Worm (Caenorhabditis elegans) whole organism, L2 larva: ENCODE measurements around the gene ltd-1.

Experiments
- C34F6.9 ChIP-seq: fragments of 150-350 bp; optimal IDR thresholded peaks from 2 replicates; lab custom pipeline; 2014; ENCODE audit warnings: missing biosample characterization, missing genetic modification characterization
- F13H6.1 ChIP-seq: sonication (generic microtip); optimal IDR thresholded peaks from 2 replicates; lab custom pipeline; 2016; ENCODE audit warnings: missing genetic modification characterization, missing compliant biosample characterization
- R02D3.7 ChIP-seq: fragments of 150-350 bp; optimal IDR thresholded peaks from 2 replicates; lab custom pipeline; 2014; ENCODE audit warnings: missing biosample characterization, missing genetic modification characterization
- Y55F3AM.14 ChIP-seq: fragments of 200-800 bp; sonication (Bioruptor generic); optimal IDR thresholded peaks from 2 replicates; lab custom pipeline; 2018; ENCODE audit warnings: mild to moderate bottlenecking, missing genetic modification characterization, missing compliant biosample characterization
- ZK546.5 ChIP-seq: sonication (generic microtip); optimal IDR thresholded peaks from 2 replicates; lab custom pipeline; 2017; ENCODE audit warnings: missing biosample characterization, missing genetic modification characterization
- aly-2 ChIP-seq: fragments of 150-350 bp; optimal IDR thresholded peaks from 2 replicates; lab custom pipeline; 2014; ENCODE audit warnings: missing biosample characterization, missing genetic modification characterization
- ama-1 ChIP-seq: fragments of 150-350 bp; optimal IDR thresholded peaks from 2 replicates; lab custom pipeline; 2018; ENCODE audit warnings: inconsistent platforms
- blmp-1 ChIP-seq: sonication (generic microtip); optimal IDR thresholded peaks from 2 replicates; lab custom pipeline; 2017; ENCODE audit warnings: missing genetic modification characterization, mild to moderate bottlenecking, missing compliant biosample characterization, antibody characterized with exemption, moderate library complexity; ENCODE audit not compliant: insufficient read depth
- ceh-16 ChIP-seq: fragments of 150-350 bp; optimal IDR thresholded peaks from 2 replicates; lab custom pipeline; 2014; ENCODE audit warnings: missing biosample characterization, missing genetic modification characterization
- ceh-82 ChIP-seq: fragments of 150-350 bp; optimal IDR thresholded peaks from 2 replicates; lab custom pipeline; 2014; ENCODE audit warnings: missing biosample characterization, missing genetic modification characterization
- crh-2 ChIP-seq: sonication (generic microtip); optimal IDR thresholded peaks from 2 replicates; lab custom pipeline; 2017; ENCODE audit warnings: missing biosample characterization, missing genetic modification characterization
- dmd-4 ChIP-seq: sonication (generic microtip); optimal IDR thresholded peaks from 2 replicates; lab custom pipeline; 2017; ENCODE audit warnings: missing biosample characterization, missing genetic modification characterization
- elt-3 ChIP-seq: sonication (generic microtip); optimal IDR thresholded peaks from 2 replicates; lab custom pipeline; 2017; ENCODE audit warnings: missing biosample characterization, missing genetic modification characterization
- fos-1 ChIP-seq: fragments of 150-350 bp; optimal IDR thresholded peaks from 2 replicates; lab custom pipeline; 2014; ENCODE audit warnings: missing biosample characterization, missing genetic modification characterization
- gmeb-1 ChIP-seq: fragments of 150-350 bp; optimal IDR thresholded peaks from 2 replicates; lab custom pipeline; 2014; ENCODE audit warnings: missing biosample characterization, missing genetic modification characterization
- lin-11 ChIP-seq: fragments of 150-350 bp; sonication (generic microtip); optimal IDR thresholded peaks from 2 replicates; lab custom pipeline; 2014; ENCODE audit warnings: missing biosample characterization, missing genetic modification characterization, inconsistent platforms, mixed read lengths
- lin-13 ChIP-seq: fragments of 150-350 bp; optimal IDR thresholded peaks from 2 replicates; lab custom pipeline; 2014; ENCODE audit warnings: missing biosample characterization, missing genetic modification reagents, missing genetic modification characterization
- lin-39 ChIP-seq: fragments of 150-350 bp; optimal IDR thresholded peaks from 2 replicates; lab custom pipeline; 2014; ENCODE audit warnings: missing biosample characterization, missing genetic modification reagents, missing genetic modification characterization
- lsy-2 ChIP-seq, 2 experiments: fragments of 150-350 bp in 1 of 2; sonication (generic microtip) in 1 of 2; optimal IDR thresholded peaks; 2 replicates each; lab custom pipeline; 2014 to 2017; ENCODE audit warnings: missing biosample characterization in 2 of 2, missing genetic modification characterization in 2 of 2
- mab-5 ChIP-seq: fragments of 150-350 bp; optimal IDR thresholded peaks from 2 replicates; lab custom pipeline; 2014; ENCODE audit warnings: missing biosample characterization, missing genetic modification characterization
- mbf-1 ChIP-seq: sonication (generic microtip); optimal IDR thresholded peaks from 2 replicates; lab custom pipeline; 2017; ENCODE audit warnings: missing biosample characterization, missing genetic modification characterization
- mdl-1 ChIP-seq, 2 experiments: fragments of 150-350 bp in 1 of 2; sonication (generic microtip) in 1 of 2; optimal IDR thresholded peaks; 2 replicates each; lab custom pipeline; 2017; ENCODE audit warnings: missing biosample characterization in 2 of 2, missing genetic modification characterization in 2 of 2
- nhr-10 ChIP-seq: sonication (generic microtip); optimal IDR thresholded peaks from 2 replicates; lab custom pipeline; 2017; ENCODE audit warnings: missing biosample characterization, missing genetic modification characterization
- nhr-12 ChIP-seq: fragments of 150-350 bp; optimal IDR thresholded peaks from 2 replicates; lab custom pipeline; 2014; ENCODE audit warnings: missing biosample characterization, missing genetic modification characterization
- nhr-129 ChIP-seq: fragments of 150-350 bp; optimal IDR thresholded peaks from 2 replicates; lab custom pipeline; 2014; ENCODE audit warnings: missing biosample characterization, missing genetic modification characterization
- nhr-21 ChIP-seq: fragments of 150-350 bp; optimal IDR thresholded peaks from 2 replicates; lab custom pipeline; 2014; ENCODE audit warnings: missing biosample characterization, missing genetic modification characterization
- nhr-23 ChIP-seq: fragments of 150-350 bp; optimal IDR thresholded peaks from 2 replicates; lab custom pipeline; 2014; ENCODE audit warnings: missing biosample characterization, missing genetic modification reagents, missing genetic modification characterization
- nhr-237 ChIP-seq: fragments of 150-350 bp; optimal IDR thresholded peaks from 2 replicates; lab custom pipeline; 2014; ENCODE audit warnings: missing biosample characterization, missing genetic modification characterization
- nhr-25 ChIP-seq: fragments of 150-350 bp; sonication (generic microtip); optimal IDR thresholded peaks from 3 replicates; lab custom pipeline; 2014; ENCODE audit warnings: missing biosample characterization, missing genetic modification characterization
- nhr-6 ChIP-seq: fragments of 150-350 bp; optimal IDR thresholded peaks from 2 replicates; lab custom pipeline; 2014; ENCODE audit warnings: missing biosample characterization, missing genetic modification characterization
- nhr-77 ChIP-seq: fragments of 150-350 bp; optimal IDR thresholded peaks from 2 replicates; lab custom pipeline; 2014; ENCODE audit warnings: missing biosample characterization, missing genetic modification characterization
- peb-1 ChIP-seq: fragments of 150-350 bp; optimal IDR thresholded peaks from 2 replicates; lab custom pipeline; 2014; ENCODE audit warnings: missing biosample characterization, missing genetic modification characterization
- sem-4 ChIP-seq: fragments of 150-350 bp; optimal IDR thresholded peaks from 2 replicates; lab custom pipeline; 2014; ENCODE audit warnings: missing biosample characterization, missing genetic modification reagents, missing genetic modification characterization
- skn-1 ChIP-seq: sonication (generic microtip); optimal IDR thresholded peaks from 2 replicates; lab custom pipeline; 2017; ENCODE audit warnings: missing biosample characterization, missing genetic modification characterization
- sma-3 ChIP-seq: sonication (generic microtip); optimal IDR thresholded peaks from 2 replicates; lab custom pipeline; 2016; ENCODE audit warnings: missing genetic modification reagents, missing genetic modification characterization, missing compliant biosample characterization
- sma-9 ChIP-seq, 2 experiments: fragments of 150-350 bp in 1 of 2; sonication (generic microtip) in 1 of 2; optimal IDR thresholded peaks; 2 replicates each; lab custom pipeline; 2014 to 2016; ENCODE audit warnings: missing genetic modification characterization in 2 of 2, mild to moderate bottlenecking in 1 of 2, missing biosample characterization in 1 of 2, missing compliant biosample characterization in 1 of 2, missing genetic modification reagents in 1 of 2, moderate library complexity in 1 of 2
- snpc-4 ChIP-seq: fragments of 150-350 bp; optimal IDR thresholded peaks from 2 replicates; lab custom pipeline; 2014; ENCODE audit warnings: missing biosample characterization, missing genetic modification characterization
- unc-39 ChIP-seq: fragments of 150-350 bp; optimal IDR thresholded peaks from 2 replicates; lab custom pipeline; 2014; ENCODE audit warnings: missing biosample characterization, missing genetic modification characterization
- unc-55 ChIP-seq: fragments of 150-350 bp; sonication (generic microtip); optimal IDR thresholded peaks from 3 replicates; lab custom pipeline; 2014; ENCODE audit warnings: missing biosample characterization, missing genetic modification reagents, missing genetic modification characterization
- unc-62 ChIP-seq: fragments of 150-350 bp; optimal IDR thresholded peaks from 2 replicates; lab custom pipeline; 2014; ENCODE audit warnings: missing biosample characterization, missing genetic modification reagents, missing genetic modification characterization
- zag-1 ChIP-seq: fragments of 150-350 bp; optimal IDR thresholded peaks from 2 replicates; lab custom pipeline; 2014; ENCODE audit warnings: missing biosample characterization, missing genetic modification characterization
- ztf-1 ChIP-seq: fragments of 200-800 bp; sonication (Bioruptor generic); conservative IDR thresholded peaks from 2 replicates; pipeline ENCODE4 v1.3.6; 2022; ENCODE audit warnings: missing genetic modification characterization, missing compliant biosample characterization
- ztf-11 ChIP-seq: sonication (generic microtip); optimal IDR thresholded peaks from 2 replicates; lab custom pipeline; 2017; ENCODE audit warnings: missing biosample characterization, missing genetic modification characterization
- ztf-4 ChIP-seq: fragments of 150-350 bp; optimal IDR thresholded peaks from 2 replicates; lab custom pipeline; 2014; ENCODE audit warnings: missing biosample characterization, missing genetic modification characterization

The ltd-1 gene

ce11 chrII:8126132-8126531 lies 33.6 kb upstream of the ltd-1 start:
- TF ChIP-seq nhr-129 (tag; lab: Kevin White, UChicago) (peak; percentile 45), aly-2 (no peak), fos-1 (tag; lab: Kevin White, UChicago) (peak; percentile 70), nhr-237 (tag; lab: Kevin White, UChicago) (no peak), crh-2 (tag; lab: Kevin White, UChicago) (peak; percentile 89), gmeb-1 (tag; lab: Kevin White, UChicago) (no peak), nhr-10 (no peak), nhr-77 (tag; lab: Kevin White, UChicago) (no peak), mbf-1 (tag; lab: Kevin White, UChicago) (no peak), mdl-1 (tag; optimal IDR thresholded peaks at IDR 0.05; lab: Kevin White, UChicago) (peak; percentile 39 to 54), ztf-1 (GFP tag; lab: Robert Waterston, UW) (no peak), snpc-4 (no peak), ceh-82 (no peak), lin-39 (no peak), nhr-6 (no peak), unc-62 (GFP tag; lab: Kevin White, UChicago) (no peak), ceh-16 (tag; lab: Kevin White, UChicago) (no peak), skn-1 (tag; lab: Kevin White, UChicago) (no peak), ZK546.5 (tag; lab: Kevin White, UChicago) (no peak), nhr-12 (no peak), unc-39 (tag; lab: Kevin White, UChicago) (no peak), elt-3 (tag; lab: Kevin White, UChicago) (no peak), lin-13 (GFP tag; lab: Kevin White, UChicago) (peak; percentile 18), ztf-4 (tag; lab: Kevin White, UChicago) (no peak), lsy-2 (tag; optimal IDR thresholded peaks at IDR 0.05; lab: Kevin White, UChicago) (peak in 1 of 2 experiments; percentile 69), sem-4 (tag; lab: Kevin White, UChicago) (peak; percentile 66), zag-1 (tag; lab: Kevin White, UChicago) (peak; percentile 55), peb-1 (no peak), nhr-23 (tag; lab: Kevin White, UChicago) (no peak), dmd-4 (no peak), blmp-1 (tag; lab: Kevin White, UChicago) (no peak), R02D3.7 (tag; lab: Kevin White, UChicago) (no peak), Y55F3AM.14 (GFP tag; lab: Kevin White, UChicago) (peak; percentile 6), lin-11 (peak; percentile 26), sma-9 (GFP tag; optimal IDR thresholded peaks at IDR 0.05; lab: Kevin White, UChicago) (peak; percentile 36), sma-9 (tag; optimal IDR thresholded peaks at IDR 0.05; lab: Kevin White, UChicago) (no peak), mab-5 (tag; lab: Kevin White, UChicago) (peak; percentile 28), nhr-21 (peak; percentile 8), sma-3 (GFP tag; lab: Kevin White, UChicago) (no peak), unc-55 (GFP tag; lab: Kevin White, UChicago) (peak; percentile 70), ztf-11 (no peak), F13H6.1 (tag; lab: Kevin White, UChicago) (peak; percentile 31), nhr-25 (tag; lab: Kevin White, UChicago) (peak; percentile 22), ama-1 (lab: Kevin White, UChicago) (no peak), C34F6.9 (tag; lab: Kevin White, UChicago) (peak; percentile 55)

- no peak for TF ChIP-seq nhr-237 (tag; lab: Kevin White, UChicago)
- TF ChIP-seq nhr-129 (tag; lab: Kevin White, UChicago) = peak; percentile 1
- TF ChIP-seq sma-9 (GFP tag; optimal IDR thresholded peaks at IDR 0.05; lab: Kevin White, UChicago) = peak; percentile 8
- no peak for TF ChIP-seq sma-9 (tag; optimal IDR thresholded peaks at IDR 0.05; lab: Kevin White, UChicago)
- TF ChIP-seq blmp-1 (tag; lab: Kevin White, UChicago) = peak; percentile 2
Observed at ce11 chrII:8125439-8125838, 32.9 kb upstream of the ltd-1 start.
